Worm (Caenorhabditis elegans) whole organism, L2 larva: ENCODE measurements around the gene mdt-6.

Experiments
- R02D3.7 ChIP-seq: fragments of 150-350 bp; optimal IDR thresholded peaks from 2 replicates; lab custom pipeline; 2014; ENCODE audit warnings: missing biosample characterization, missing genetic modification characterization
- aly-2 ChIP-seq: fragments of 150-350 bp; optimal IDR thresholded peaks from 2 replicates; lab custom pipeline; 2014; ENCODE audit warnings: missing biosample characterization, missing genetic modification characterization
- blmp-1 ChIP-seq: sonication (generic microtip); optimal IDR thresholded peaks from 2 replicates; lab custom pipeline; 2017; ENCODE audit warnings: missing genetic modification characterization, mild to moderate bottlenecking, missing compliant biosample characterization, antibody characterized with exemption, moderate library complexity; ENCODE audit not compliant: insufficient read depth
- egl-27 ChIP-seq: sonication (generic microtip); optimal IDR thresholded peaks from 3 replicates; lab custom pipeline; 2017; ENCODE audit warnings: missing biosample characterization, missing genetic modification reagents, missing genetic modification characterization
- lsy-2 ChIP-seq, 2 experiments: fragments of 150-350 bp in 1 of 2; sonication (generic microtip) in 1 of 2; optimal IDR thresholded peaks; 2 replicates each; lab custom pipeline; 2014 to 2017; ENCODE audit warnings: missing biosample characterization in 2 of 2, missing genetic modification characterization in 2 of 2
- nhr-12 ChIP-seq: fragments of 150-350 bp; optimal IDR thresholded peaks from 2 replicates; lab custom pipeline; 2014; ENCODE audit warnings: missing biosample characterization, missing genetic modification characterization
- sma-3 ChIP-seq: sonication (generic microtip); optimal IDR thresholded peaks from 2 replicates; lab custom pipeline; 2016; ENCODE audit warnings: missing genetic modification reagents, missing genetic modification characterization, missing compliant biosample characterization
- sma-9 ChIP-seq, 2 experiments: fragments of 150-350 bp in 1 of 2; sonication (generic microtip) in 1 of 2; optimal IDR thresholded peaks; 2 replicates each; lab custom pipeline; 2014 to 2016; ENCODE audit warnings: missing genetic modification characterization in 2 of 2, mild to moderate bottlenecking in 1 of 2, missing biosample characterization in 1 of 2, missing compliant biosample characterization in 1 of 2, missing genetic modification reagents in 1 of 2, moderate library complexity in 1 of 2
- unc-39 ChIP-seq: fragments of 150-350 bp; optimal IDR thresholded peaks from 2 replicates; lab custom pipeline; 2014; ENCODE audit warnings: missing biosample characterization, missing genetic modification characterization
- unc-62 ChIP-seq: fragments of 150-350 bp; optimal IDR thresholded peaks from 2 replicates; lab custom pipeline; 2014; ENCODE audit warnings: missing biosample characterization, missing genetic modification reagents, missing genetic modification characterization

- TF ChIP-seq unc-39 (no peak), sma-3 (GFP tag; lab: Kevin White, UChicago) (no peak), aly-2 (tag; lab: Kevin White, UChicago) (no peak), egl-27 (tag; lab: Kevin White, UChicago) (no peak), unc-62 (GFP tag; lab: Kevin White, UChicago) (no peak), nhr-12 (no peak), R02D3.7 (tag; lab: Kevin White, UChicago) (no peak), blmp-1 (no peak), sma-9 (GFP tag; optimal IDR thresholded peaks at IDR 0.05; lab: Kevin White, UChicago) (no peak), sma-9 (tag; optimal IDR thresholded peaks at IDR 0.05; lab: Kevin White, UChicago) (no peak), lsy-2 (tag; optimal IDR thresholded peaks at IDR 0.05; lab: Kevin White, UChicago) (no peak)
Measured at ce11 chrV:7054598-7054997, 4.8 kb downstream of the mdt-6 start, which contains the start of gene spig-8.
